Worm (Caenorhabditis elegans) whole organism, L4/young adult: ENCODE data around the gene ZK1307.9.

Experiments
- W03F9.2 ChIP-seq: fragments of 150-350 bp; optimal IDR thresholded peaks from 2 replicates; lab custom pipeline; 2014; ENCODE audit warnings: missing biosample characterization, missing genetic modification characterization
- dao-5 ChIP-seq: sonication (generic microtip); optimal IDR thresholded peaks from 2 replicates; lab custom pipeline; 2016; ENCODE audit warnings: missing genotype, missing genetic modification characterization, moderate library complexity, missing compliant biosample characterization
- him-1 ChIP-seq: sonication (generic microtip); optimal IDR thresholded peaks from 2 replicates; lab custom pipeline; 2016; ENCODE audit warnings: missing genotype, missing genetic modification reagents, missing genetic modification characterization, missing compliant biosample characterization

Gene ZK1307.9

ce11 chrII:9644940-9645634 lies 4.2 kb upstream of the ZK1307.9 start:
- TF ChIP-seq dao-5 (no peak), W03F9.2 (tag; lab: Kevin White, UChicago) (peak; percentile 15)

DNA sequence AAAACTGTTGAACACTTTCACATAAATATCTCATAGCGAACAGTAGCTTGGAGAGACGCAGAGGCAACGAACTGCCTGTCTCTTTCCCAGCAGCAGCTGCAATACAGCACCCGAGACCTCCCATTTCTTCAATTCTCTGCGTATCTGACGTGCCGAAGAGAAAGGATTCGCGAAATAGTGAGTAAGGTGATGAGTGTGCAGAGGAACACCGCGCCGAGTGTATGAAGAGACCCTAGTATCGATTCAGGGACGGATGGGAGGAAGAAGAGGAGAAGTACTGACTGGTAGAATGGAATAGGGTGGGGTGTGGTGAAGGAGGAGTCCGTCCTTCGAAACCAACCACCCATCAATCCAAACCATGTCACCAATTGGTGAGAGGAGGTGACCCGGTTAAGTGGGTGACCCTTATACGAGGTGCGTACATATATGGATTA lies 3.2 kb upstream of the ZK1307.9 start:
- no peak for TF ChIP-seq him-1 (tag; lab: Kevin White, UChicago)
- no peak for TF ChIP-seq dao-5
- TF ChIP-seq W03F9.2 (tag; lab: Kevin White, UChicago), result no peak

ce11 chrII:9646928-9647838 lies 2.1 kb upstream of the ZK1307.9 start, which contains the start of gene sqv-8:
sqv-8 (plus strand) TSS chrII:9646978.
- TF ChIP-seq W03F9.2 (tag; lab: Kevin White, UChicago) (no peak), dao-5 (no peak), him-1 (tag; lab: Kevin White, UChicago) (no peak)

ce11 chrII:9651700-9652099 lies 2.4 kb downstream of the ZK1307.9 start, which contains the start of gene ZK1307.4:
ZK1307.4 (minus strand) TSS chrII:9651800.
- TF ChIP-seq W03F9.2 (tag; lab: Kevin White, UChicago) (no peak), him-1 (tag; lab: Kevin White, UChicago) (no peak)

- no peak for TF ChIP-seq W03F9.2 (tag; lab: Kevin White, UChicago)
- TF ChIP-seq him-1 (tag; lab: Kevin White, UChicago), result no peak
- TF ChIP-seq dao-5, result no peak
Observed at ce11 chrII:9652919-9653318, 3.6 kb downstream of the ZK1307.9 start, which contains the start of gene ZK1307.3. ZK1307.3 (minus strand) TSS chrII:9653019.

ce11 chrII:9653679-9654078 lies 4.4 kb downstream of the ZK1307.9 start, which contains the start of gene ZK1307.2:
ZK1307.2 (minus strand) TSS chrII:9653952.
- TF ChIP-seq him-1 (tag; lab: Kevin White, UChicago) (no peak), dao-5 (no peak), W03F9.2 (tag; lab: Kevin White, UChicago) (no peak)

DNA sequence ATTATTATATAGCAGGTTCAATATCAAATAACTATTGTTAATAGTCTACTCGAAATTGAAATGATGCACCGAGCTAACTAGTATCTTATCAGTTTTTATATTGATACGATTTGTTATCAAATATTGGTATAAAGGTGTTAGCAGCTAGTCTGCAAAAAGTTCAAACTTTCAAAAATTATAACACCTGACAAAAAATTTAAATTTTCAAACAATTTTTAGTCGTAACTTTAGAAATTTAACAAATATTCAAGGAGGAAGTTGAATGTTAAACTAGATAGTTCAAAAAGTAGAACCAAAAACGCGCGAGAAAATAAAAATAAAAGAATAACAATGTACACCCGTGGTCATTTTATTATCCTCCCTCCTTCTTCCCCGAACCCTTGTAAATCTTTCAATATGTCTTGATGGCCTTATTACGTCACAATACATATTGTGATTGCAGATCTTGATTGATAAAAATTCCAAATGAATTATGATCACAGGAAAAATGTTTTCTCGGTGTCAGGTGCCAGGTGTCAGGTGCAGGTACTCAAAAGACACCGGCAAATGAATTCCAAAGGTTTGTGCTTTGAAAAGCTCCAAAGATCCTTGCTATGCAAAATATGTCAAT lies 6.3 kb downstream of the ZK1307.9 start, which contains the start of gene ZK1307.1:
Gene ZK1307.1 (minus strand): TSS at position 51 of the 610 bp plus-strand sequence.
- TF ChIP-seq dao-5 (no peak), W03F9.2 (tag; lab: Kevin White, UChicago) (no peak), him-1 (tag; lab: Kevin White, UChicago) (no peak)

DNA sequence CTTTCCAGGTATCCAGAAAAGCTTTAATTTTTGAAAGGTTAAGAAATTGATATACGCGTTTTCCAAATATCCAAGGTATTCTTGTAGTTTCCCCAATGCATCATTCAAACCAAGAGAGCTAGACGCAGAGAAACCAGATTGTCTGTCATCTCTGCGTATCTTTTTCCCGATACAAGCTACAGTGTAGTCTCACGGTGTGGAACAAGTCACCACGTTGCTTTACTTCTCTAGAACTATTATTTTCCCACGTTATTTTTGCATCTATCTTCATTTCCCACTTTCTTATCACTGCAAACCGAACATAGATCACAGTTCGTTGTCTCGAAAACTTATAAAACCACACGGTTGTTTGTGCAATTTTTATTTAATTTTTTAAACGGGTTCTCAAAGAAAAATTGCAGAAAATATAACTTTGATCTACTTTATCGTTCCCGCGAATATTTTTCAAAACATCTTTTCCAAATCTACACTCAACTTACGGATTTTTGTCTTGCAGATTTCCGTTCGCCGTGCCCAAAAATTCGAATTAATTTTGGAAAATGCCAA lies 7.0 kb downstream of the ZK1307.9 start, which contains the start of gene gstk-1:
Gene gstk-1 (plus strand): TSS at position 496 of the 546 bp plus-strand sequence.
- TF ChIP-seq dao-5 (no peak), W03F9.2 (tag; lab: Kevin White, UChicago) (no peak)

- TF ChIP-seq dao-5 (no peak), him-1 (tag; lab: Kevin White, UChicago) (no peak), W03F9.2 (tag; lab: Kevin White, UChicago) (no peak)
Observed at ce11 chrII:9658915-9659314, 9.6 kb downstream of the ZK1307.9 start, which contains the start of gene ZK1320.2. ZK1320.2 (minus strand) TSS chrII:9659002.

- TF ChIP-seq W03F9.2 (tag; lab: Kevin White, UChicago) (no peak), him-1 (tag; lab: Kevin White, UChicago) (no peak), dao-5 (no peak)
Observed at ce11 chrII:9660379-9660778, 11.1 kb downstream of the ZK1307.9 start, which contains the start of gene ZK1320.3. ZK1320.3 (minus strand) TSS chrII:9660419.

- no peak for TF ChIP-seq him-1 (tag; lab: Kevin White, UChicago)
- no peak for TF ChIP-seq dao-5
- no peak for TF ChIP-seq W03F9.2 (tag; lab: Kevin White, UChicago)
Observed at ce11 chrII:9662160-9662559, 12.9 kb downstream of the ZK1307.9 start.

ce11 chrII:9662797-9663196 lies 13.5 kb downstream of the ZK1307.9 start, which contains the start of gene cyp-13A10:
cyp-13A10 (minus strand) TSS chrII:9662884.
- no peak for TF ChIP-seq dao-5
- no peak for TF ChIP-seq W03F9.2 (tag; lab: Kevin White, UChicago)
- TF ChIP-seq him-1 (tag; lab: Kevin White, UChicago), result no peak

ce11 chrII:9665577-9665976 lies 16.3 kb downstream of the ZK1307.9 start, which contains the start of gene ZK1320.5:
ZK1320.5 (minus strand) TSS chrII:9665677.
- TF ChIP-seq him-1 (tag; lab: Kevin White, UChicago) (no peak), W03F9.2 (tag; lab: Kevin White, UChicago) (no peak), dao-5 (no peak)
